Fruit fly (Drosophila melanogaster) whole organism, embryonic: Measurements from ENCODE around the gene CG3123.
A peak's percentile ranks its signal among the peaks of the same experiment; 100 is the strongest.

Experiments used
- Atf3 ChIP-seq: fragments of 200-800 bp; sonication (Bioruptor generic); optimal IDR thresholded peaks from 3 replicates; lab custom pipeline; 2016; ENCODE audit warnings: missing biosample characterization, missing genetic modification characterization
- CG10462 ChIP-seq: fragments of 200-800 bp; sonication (Bioruptor generic); optimal IDR thresholded peaks from 2 replicates; lab custom pipeline; 2016; ENCODE audit warnings: missing biosample characterization, missing genetic modification characterization
- CG10543 ChIP-seq: fragments of 200-800 bp; sonication (Bioruptor generic); optimal IDR thresholded peaks from 3 replicates; lab custom pipeline; 2017; ENCODE audit warnings: missing biosample characterization, mild to moderate bottlenecking, missing genetic modification characterization, moderate library complexity
- CG10959 ChIP-seq: fragments of 200-800 bp; sonication (Bioruptor generic); IDR thresholded peaks from 2 replicates; pipeline ENCODE4 v1.3.6; 2022; ENCODE audit warnings: missing biosample characterization, missing genetic modification characterization
- CG11504 ChIP-seq: fragments of 200-800 bp; sonication (Bioruptor generic); optimal IDR thresholded peaks from 3 replicates; lab custom pipeline; 2019; ENCODE audit warnings: missing biosample characterization, mild to moderate bottlenecking, missing genetic modification characterization, moderate library complexity
- CG12219 ChIP-seq: fragments of 200-800 bp; sonication (Bioruptor generic); optimal IDR thresholded peaks from 3 replicates; lab custom pipeline; 2018; ENCODE audit warnings: missing biosample characterization, mild to moderate bottlenecking, missing genetic modification characterization
- CG14014 ChIP-seq: fragments of 200-800 bp; sonication (Bioruptor generic); IDR thresholded peaks from 2 replicates; pipeline ENCODE4 v1.3.6; 2022; ENCODE audit warnings: missing biosample characterization, missing genetic modification characterization
- CG14667 ChIP-seq: fragments of 200-800 bp; sonication (Bioruptor generic); IDR thresholded peaks from 2 replicates; pipeline ENCODE4 v1.3.6; 2022; ENCODE audit warnings: missing biosample characterization, missing genetic modification characterization
- CG1647 ChIP-seq: fragments of 200-800 bp; sonication (Bioruptor generic); optimal IDR thresholded peaks from 3 replicates; lab custom pipeline; 2016; ENCODE audit warnings: missing biosample characterization, missing genetic modification characterization
- CG18599 ChIP-seq: fragments of 200-800 bp; sonication (Bioruptor generic); optimal IDR thresholded peaks from 3 replicates; lab custom pipeline; 2017; ENCODE audit warnings: missing biosample characterization, missing genetic modification characterization, mild to moderate bottlenecking, moderate library complexity, missing genetic modification reagents
- CG2202 ChIP-seq: fragments of 200-800 bp; sonication (Bioruptor generic); optimal IDR thresholded peaks from 2 replicates; lab custom pipeline; 2018; ENCODE audit warnings: missing biosample characterization, mild to moderate bottlenecking, missing genetic modification characterization
- CG2678 ChIP-seq: fragments of 200-800 bp; sonication (Bioruptor generic); optimal IDR thresholded peaks from 3 replicates; lab custom pipeline; 2019; ENCODE audit warnings: missing biosample characterization, mild to moderate bottlenecking, missing genetic modification characterization, moderate library complexity
- CG32772 ChIP-seq: fragments of 200-800 bp; sonication (Bioruptor generic); IDR thresholded peaks from 2 replicates; pipeline ENCODE4 v1.3.6; 2022; ENCODE audit warnings: missing biosample characterization, missing genetic modification characterization
- CG4730 ChIP-seq: fragments of 200-800 bp; sonication (Bioruptor generic); IDR thresholded peaks from 2 replicates; pipeline ENCODE4 v1.3.6; 2022; ENCODE audit warnings: missing biosample characterization, missing genetic modification characterization
- CG6813 ChIP-seq: fragments of 200-800 bp; sonication (Bioruptor generic); optimal IDR thresholded peaks from 2 replicates; lab custom pipeline; 2017; ENCODE audit warnings: missing biosample characterization, missing genetic modification characterization, mild to moderate bottlenecking, moderate library complexity, missing genetic modification reagents
- CG7357 ChIP-seq: fragments of 200-800 bp; sonication (Bioruptor generic); IDR thresholded peaks from 3 replicates; pipeline ENCODE4 v1.3.6; 2022; ENCODE audit warnings: missing biosample characterization, missing genetic modification characterization
- CG7556 ChIP-seq: fragments of 200-800 bp; sonication (Bioruptor generic); optimal IDR thresholded peaks from 2 replicates; lab custom pipeline; 2017; ENCODE audit warnings: missing biosample characterization, mild to moderate bottlenecking, missing genetic modification characterization
- CG7786 ChIP-seq: fragments of 200-800 bp; sonication (Bioruptor generic); optimal IDR thresholded peaks from 2 replicates; lab custom pipeline; 2016; ENCODE audit warnings: missing biosample characterization, missing genetic modification characterization
- CG7963 ChIP-seq: fragments of 200-800 bp; sonication (Bioruptor generic); IDR thresholded peaks from 3 replicates; pipeline ENCODE4 v1.3.6; 2022; ENCODE audit warnings: missing biosample characterization, missing genetic modification characterization; ENCODE audit not compliant: partially characterized antibody
- CG8944 ChIP-seq: fragments of 200-800 bp; sonication (Bioruptor generic); optimal IDR thresholded peaks from 3 replicates; lab custom pipeline; 2016; ENCODE audit warnings: missing biosample characterization, missing genetic modification characterization
- CG9797 ChIP-seq: fragments of 200-800 bp; sonication (Bioruptor generic); optimal IDR thresholded peaks from 3 replicates; lab custom pipeline; 2018; ENCODE audit warnings: missing biosample characterization, mild to moderate bottlenecking, missing genetic modification characterization
- Camta ChIP-seq: fragments of 200-800 bp; sonication (Bioruptor generic); optimal IDR thresholded peaks from 2 replicates; lab custom pipeline; 2016; ENCODE audit warnings: missing biosample characterization, missing genetic modification characterization
- Dll ChIP-seq: fragments of 200-800 bp; sonication (Bioruptor generic); IDR thresholded peaks from 4 replicates; pipeline ENCODE4 v1.3.6; 2022; ENCODE audit warnings: missing biosample characterization, missing genetic modification characterization; ENCODE audit not compliant: partially characterized antibody
- ERR ChIP-seq: fragments of 200-800 bp; sonication (Bioruptor generic); optimal IDR thresholded peaks from 2 replicates; lab custom pipeline; 2016; ENCODE audit warnings: missing biosample characterization, missing genetic modification characterization
- Ets97D ChIP-seq: fragments of 200-800 bp; sonication (Bioruptor generic); optimal IDR thresholded peaks from 3 replicates; lab custom pipeline; 2016; ENCODE audit warnings: missing biosample characterization, missing genetic modification characterization
- HmgD ChIP-seq: fragments of 200-800 bp; sonication (Bioruptor generic); optimal IDR thresholded peaks from 3 replicates; lab custom pipeline; 2016; ENCODE audit warnings: missing biosample characterization, missing genetic modification characterization
- Hmx ChIP-seq: fragments of 200-800 bp; sonication (Bioruptor generic); optimal IDR thresholded peaks from 2 replicates; lab custom pipeline; 2016; ENCODE audit warnings: missing biosample characterization, missing genetic modification characterization
- Hr51 ChIP-seq, 2 experiments: fragments of 200-800 bp; sonication (Bioruptor generic); optimal IDR thresholded peaks; 2 replicates in 1 of 2; 3 replicates in 1 of 2; lab custom pipeline; 2016 to 2018; ENCODE audit warnings: missing biosample characterization in 2 of 2, missing genetic modification characterization in 2 of 2, mild to moderate bottlenecking in 1 of 2, moderate library complexity in 1 of 2
- Med ChIP-seq: fragments of 200-800 bp; sonication (Bioruptor generic); peaks from one replicate; lab custom pipeline; 2016; ENCODE audit warnings: missing biosample characterization, missing genetic modification characterization, mild to moderate bottlenecking, inconsistent platforms, moderate library complexity
- al ChIP-seq: fragments of 200-800 bp; sonication (Bioruptor generic); IDR thresholded peaks from 2 replicates; pipeline ENCODE4 v1.3.6; 2022; ENCODE audit warnings: missing biosample characterization, missing genetic modification characterization
- bbx ChIP-seq: fragments of 200-800 bp; sonication (Bioruptor generic); IDR thresholded peaks from 2 replicates; pipeline ENCODE4 v1.3.6; 2022; ENCODE audit warnings: missing biosample characterization, missing genetic modification characterization; ENCODE audit not compliant: partially characterized antibody
- cg ChIP-seq: fragments of 200-800 bp; sonication (Bioruptor generic); optimal IDR thresholded peaks from 3 replicates; lab custom pipeline; 2019; ENCODE audit warnings: missing biosample characterization, mild to moderate bottlenecking, missing genetic modification characterization, moderate library complexity
- disco-r ChIP-seq: fragments of 200-800 bp; sonication (Bioruptor generic); optimal IDR thresholded peaks from 2 replicates; lab custom pipeline; 2016; ENCODE audit warnings: missing biosample characterization, missing genetic modification characterization
- dm ChIP-seq: fragments of 200-800 bp; sonication (Bioruptor generic); optimal IDR thresholded peaks from 3 replicates; lab custom pipeline; 2016; ENCODE audit warnings: missing biosample characterization, missing genetic modification characterization
- gro ChIP-seq: fragments of 200-800 bp; sonication (Bioruptor generic); optimal IDR thresholded peaks from 2 replicates; lab custom pipeline; 2016; ENCODE audit warnings: missing biosample characterization, missing genetic modification characterization
- ham ChIP-seq: fragments of 200-800 bp; sonication (Bioruptor generic); IDR thresholded peaks from 2 replicates; pipeline ENCODE4 v1.3.6; 2022; ENCODE audit warnings: missing biosample characterization, missing genetic modification characterization
- jing ChIP-seq: fragments of 200-800 bp; sonication (Bioruptor generic); optimal IDR thresholded peaks from 2 replicates; lab custom pipeline; 2018; ENCODE audit warnings: missing biosample characterization, mild to moderate bottlenecking, missing genetic modification characterization
- klu ChIP-seq: fragments of 200-800 bp; sonication (Bioruptor generic); IDR thresholded peaks from 2 replicates; pipeline ENCODE4 v1.3.6; 2022; ENCODE audit warnings: missing biosample characterization, missing genetic modification characterization
- p53 ChIP-seq: fragments of 200-800 bp; sonication (Bioruptor generic); optimal IDR thresholded peaks from 2 replicates; lab custom pipeline; 2016; ENCODE audit warnings: missing biosample characterization, missing genetic modification characterization
- peb ChIP-seq: fragments of 200-800 bp; sonication (Bioruptor generic); IDR thresholded peaks from 2 replicates; pipeline ENCODE4 v1.3.6; 2022; ENCODE audit warnings: missing biosample characterization, missing genetic modification characterization
- rib ChIP-seq: fragments of 200-800 bp; sonication (Bioruptor generic); IDR thresholded peaks from 2 replicates; pipeline ENCODE4 v1.3.6; 2022; ENCODE audit warnings: missing biosample characterization, missing genetic modification characterization
- schlank ChIP-seq: fragments of 200-800 bp; sonication (Bioruptor generic); optimal IDR thresholded peaks from 2 replicates; lab custom pipeline; 2018; ENCODE audit warnings: missing biosample characterization, mild to moderate bottlenecking, missing genetic modification characterization
- slbo ChIP-seq: fragments of 200-800 bp; sonication (Bioruptor generic); IDR thresholded peaks from 2 replicates; pipeline ENCODE4 v1.3.6; 2022; ENCODE audit warnings: missing biosample characterization, missing genetic modification characterization
- sqz ChIP-seq: fragments of 200-800 bp; sonication (Bioruptor generic); optimal IDR thresholded peaks from 3 replicates; lab custom pipeline; 2018; ENCODE audit warnings: missing biosample characterization, mild to moderate bottlenecking, missing genetic modification characterization
- stc ChIP-seq: fragments of 200-800 bp; sonication (Bioruptor generic); IDR thresholded peaks from 2 replicates; pipeline ENCODE4 v1.3.6; 2022; ENCODE audit warnings: missing biosample characterization, missing genetic modification characterization
- tap ChIP-seq: fragments of 200-800 bp; optimal IDR thresholded peaks from 3 replicates; lab custom pipeline; 2019; ENCODE audit warnings: missing biosample characterization, mild to moderate bottlenecking, missing genetic modification characterization, moderate library complexity
- tio ChIP-seq: fragments of 200-800 bp; sonication (Bioruptor generic); optimal IDR thresholded peaks from 2 replicates; lab custom pipeline; 2017; ENCODE audit warnings: missing biosample characterization, missing genetic modification characterization, inconsistent platforms
- vfl ChIP-seq: fragments of 200-800 bp; sonication (Bioruptor generic); optimal IDR thresholded peaks from 2 replicates; lab custom pipeline; 2016; ENCODE audit warnings: missing biosample characterization, missing genetic modification characterization
- wek ChIP-seq: fragments of 200-800 bp; sonication (Bioruptor generic); optimal IDR thresholded peaks from 3 replicates; lab custom pipeline; 2018; ENCODE audit warnings: missing biosample characterization, mild to moderate bottlenecking, missing genetic modification characterization, moderate library complexity
- zfh2 ChIP-seq: fragments of 200-800 bp; sonication (Bioruptor generic); optimal IDR thresholded peaks from 2 replicates; lab custom pipeline; 2016; ENCODE audit warnings: missing biosample characterization, missing genetic modification characterization

CG3123 gene

DNA sequence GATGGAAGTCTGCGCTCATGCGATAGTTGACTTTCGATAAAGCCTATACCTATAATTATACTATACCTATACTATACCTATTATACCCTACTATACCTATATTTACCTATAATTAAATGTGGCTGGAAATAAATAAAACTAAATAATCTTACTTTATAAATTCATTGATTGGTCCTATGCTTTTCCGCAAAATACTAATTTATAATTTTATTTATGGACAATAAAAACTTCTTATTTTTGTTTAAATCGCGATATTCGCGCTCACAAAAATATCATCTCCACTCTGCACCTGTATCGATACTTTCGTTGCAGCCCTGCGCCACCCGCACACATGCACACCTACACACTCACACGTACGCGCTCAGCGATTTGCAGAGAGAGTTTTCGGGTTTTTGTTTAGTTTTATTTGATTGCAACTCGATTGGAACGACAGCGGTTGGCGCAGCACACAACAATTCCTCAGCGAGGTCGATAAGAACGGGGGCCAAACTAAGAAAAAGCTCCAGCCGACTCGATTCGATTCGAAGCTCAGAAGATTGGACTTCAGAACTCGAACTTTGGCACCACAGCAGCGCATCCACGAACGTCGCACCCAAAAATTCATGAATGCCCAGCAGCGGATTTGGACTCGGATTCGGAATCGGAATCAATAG is 49.4 kb upstream of the CG3123 start, which contains the start of gene CG8814 (continued):
- TF ChIP-seq Hr51 (GFP tag; optimal IDR thresholded peaks at IDR 0.05; lab: Kevin White, UChicago) (peak; percentile 66), klu (peak; percentile 89), tio (peak; percentile 59), sqz (GFP tag; lab: Kevin White, UChicago) (no peak), Dll (GFP tag; lab: Robert Waterston, UW) (peak; percentile 90), vfl (peak; percentile 53), CG10462 (GFP tag; lab: Kevin White, UChicago) (peak; percentile 65), zfh2 (peak; percentile 48), schlank (tag; lab: Kevin White, UChicago) (peak; percentile 1), tap (tag; lab: Kevin White, UChicago) (no peak), dm (GFP tag; lab: Kevin White, UChicago) (no peak), CG1647 (GFP tag; lab: Kevin White, UChicago) (peak; percentile 48), CG32772 (GFP tag; lab: Robert Waterston, UW) (peak; percentile 65), CG7556 (GFP tag; lab: Kevin White, UChicago) (peak; percentile 67), CG18599 (peak; percentile 74), CG14667 (GFP tag; lab: Robert Waterston, UW) (peak; percentile 38; the same call in 1 of the 2 replicates), wek (GFP tag; lab: Kevin White, UChicago) (no peak), CG8944 (GFP tag; lab: Kevin White, UChicago) (peak; percentile 34), disco-r (no peak), CG6813 (GFP tag; lab: Kevin White, UChicago) (no peak), Atf3 (GFP tag; lab: Kevin White, UChicago) (peak; percentile 8), al (GFP tag; lab: Robert Waterston, UW) (peak; percentile 78), p53 (GFP tag; lab: Kevin White, UChicago) (no peak), rib (0 out of 2 replicates have a peak, but pooled peaks have one; percentile 7), HmgD (GFP tag; lab: Kevin White, UChicago) (no peak), slbo (GFP tag; lab: Robert Waterston, UW) (peak; percentile 85), peb (no peak), cg (GFP tag; lab: Kevin White, UChicago) (peak; percentile 96), Ets97D (peak; percentile 49), Hmx (GFP tag; lab: Kevin White, UChicago) (no peak), jing (GFP tag; lab: Kevin White, UChicago) (no peak), Camta (GFP tag; lab: Kevin White, UChicago) (peak; percentile 42), ham (GFP tag; lab: Robert Waterston, UW) (no peak), CG10959 (no peak), CG4730 (peak; percentile 50), CG10543 (GFP tag; lab: Kevin White, UChicago) (peak; percentile 86), CG2678 (tag; lab: Kevin White, UChicago) (peak; percentile 74), CG7963 (GFP tag; lab: Robert Waterston, UW) (no peak; the same call in 2 of the 3 replicates), ERR (GFP tag; lab: Kevin White, UChicago) (no peak), CG9797 (peak; percentile 67), Med (GFP tag; lab: Kevin White, UChicago) (peak; percentile 83), bbx (peak; percentile 61), CG12219 (GFP tag; lab: Kevin White, UChicago) (no peak), CG2202 (tag; lab: Kevin White, UChicago) (no peak), gro (GFP tag; lab: Kevin White, UChicago) (no peak), stc (peak; percentile 20; the same call in 1 of the 2 replicates), CG14014 (GFP tag; lab: Robert Waterston, UW) (peak; percentile 70), CG7357 (GFP tag; lab: Robert Waterston, UW) (0 out of 3 replicates have a peak, but pooled peaks have one; percentile 37), CG7786 (GFP tag; lab: Kevin White, UChicago) (peak; percentile 15), CG11504 (tag; lab: Kevin White, UChicago) (peak; percentile 72)
